Worm (Caenorhabditis elegans) whole organism, L1 larva: Measurements from ENCODE around the gene dhs-6.

Source experiments
- C04F5.9 ChIP-seq: sonication (generic microtip); optimal IDR thresholded peaks from 2 replicates; lab custom pipeline; 2016; ENCODE audit warnings: missing genetic modification characterization, missing compliant biosample characterization
- C16A3.4 ChIP-seq: fragments of 150-350 bp; optimal IDR thresholded peaks from 2 replicates; lab custom pipeline; 2014; ENCODE audit warnings: missing biosample characterization, missing genetic modification characterization
- Y116A8C.19 ChIP-seq: sonication (generic microtip); optimal IDR thresholded peaks from 2 replicates; lab custom pipeline; 2016; ENCODE audit warnings: missing compliant biosample characterization, missing genetic modification characterization, borderline replicate concordance
- aha-1 ChIP-seq: fragments of 150-350 bp; optimal IDR thresholded peaks from 2 replicates; lab custom pipeline; 2014; ENCODE audit warnings: missing biosample characterization, missing genetic modification characterization
- alr-1 ChIP-seq: fragments of 200-800 bp; sonication (Bioruptor generic); optimal IDR thresholded peaks from 2 replicates; lab custom pipeline; 2018; ENCODE audit warnings: borderline replicate concordance, mild to moderate bottlenecking, missing genetic modification characterization, missing compliant biosample characterization
- ceh-63 ChIP-seq: fragments of 200-800 bp; sonication (Bioruptor generic); optimal IDR thresholded peaks from 2 replicates; lab custom pipeline; 2018; ENCODE audit warnings: mild to moderate bottlenecking, missing genetic modification characterization, missing compliant biosample characterization
- ceh-8 ChIP-seq: fragments of 200-800 bp; sonication (Bioruptor generic); optimal IDR thresholded peaks from 2 replicates; lab custom pipeline; 2018; ENCODE audit warnings: mild to moderate bottlenecking, missing genetic modification characterization, moderate library complexity, missing compliant biosample characterization
- ceh-82 ChIP-seq, 3 experiments: fragments of 150-350 bp in 1 of 3; sonication (generic microtip) in 2 of 3; optimal IDR thresholded peaks; 2 replicates each; lab custom pipeline; 2014 to 2017; ENCODE audit warnings: missing biosample characterization in 3 of 3, missing genetic modification characterization in 3 of 3
- ceh-88 ChIP-seq: fragments of 200-800 bp; sonication (Bioruptor generic); IDR thresholded peaks from 2 replicates; pipeline ENCODE4 v1.3.6; 2022; ENCODE audit warnings: missing genetic modification characterization, missing compliant biosample characterization
- ces-1 ChIP-seq: fragments of 150-350 bp; optimal IDR thresholded peaks from 2 replicates; lab custom pipeline; 2014; ENCODE audit warnings: missing biosample characterization, missing genetic modification reagents, missing genetic modification characterization
- dsc-1 ChIP-seq: sonication (generic microtip); optimal IDR thresholded peaks from 2 replicates; lab custom pipeline; 2016; ENCODE audit warnings: mild to moderate bottlenecking, missing genetic modification characterization, missing compliant biosample characterization
- efl-1 ChIP-seq, 4 experiments: fragments of 150-350 bp; optimal IDR thresholded peaks in 3 of 4; peaks in 1 of 4; 1 replicate in 1 of 4; 2 replicates in 3 of 4; lab custom pipeline; 2014; ENCODE audit warnings: missing biosample characterization in 2 of 4, missing genetic modification characterization in 2 of 4, missing genetic modification reagents in 2 of 4
- efl-3 ChIP-seq: fragments of 200-800 bp; sonication (Bioruptor generic); optimal IDR thresholded peaks from 2 replicates; lab custom pipeline; 2018; ENCODE audit warnings: mild to moderate bottlenecking, missing genetic modification characterization, missing compliant biosample characterization
- egl-13 ChIP-seq: sonication (generic microtip); optimal IDR thresholded peaks from 2 replicates; lab custom pipeline; 2016; ENCODE audit warnings: missing genotype, missing genetic modification reagents, missing genetic modification characterization, missing compliant biosample characterization
- egl-27 ChIP-seq, 2 experiments: fragments of 150-350 bp in 1 of 2; sonication (generic microtip); optimal IDR thresholded peaks; 3 replicates each; lab custom pipeline; 2017 to 2018; ENCODE audit warnings: missing biosample characterization in 2 of 2, missing genetic modification characterization in 2 of 2, missing genetic modification reagents in 2 of 2
- ets-5 ChIP-seq: fragments of 200-800 bp; sonication (Bioruptor generic); IDR thresholded peaks from 2 replicates; pipeline ENCODE4 v1.3.6; 2022; ENCODE audit warnings: missing genetic modification characterization, missing compliant biosample characterization
- fkh-10 ChIP-seq: sonication (generic microtip); optimal IDR thresholded peaks from 2 replicates; lab custom pipeline; 2017; ENCODE audit warnings: missing biosample characterization, missing genetic modification reagents, missing genetic modification characterization
- fos-1 ChIP-seq: fragments of 150-350 bp; optimal IDR thresholded peaks from 2 replicates; lab custom pipeline; 2014; ENCODE audit warnings: missing biosample characterization, missing genetic modification characterization
- hlh-17 ChIP-seq: fragments of 200-800 bp; sonication (Bioruptor generic); optimal IDR thresholded peaks from 2 replicates; lab custom pipeline; 2018; ENCODE audit warnings: missing genetic modification characterization, mild to moderate bottlenecking, missing compliant biosample characterization, moderate library complexity, borderline replicate concordance
- hlh-4 ChIP-seq: sonication (generic microtip); optimal IDR thresholded peaks from 2 replicates; lab custom pipeline; 2016; ENCODE audit warnings: mild to moderate bottlenecking, missing genetic modification characterization, missing compliant biosample characterization
- irx-1 ChIP-seq: sonication (generic microtip); optimal IDR thresholded peaks from 2 replicates; lab custom pipeline; 2016; ENCODE audit warnings: missing genetic modification characterization, missing compliant biosample characterization
- isw-1 ChIP-seq: fragments of 200-800 bp; sonication (Bioruptor generic); IDR thresholded peaks from 2 replicates; pipeline ENCODE4 v1.3.6; 2022; ENCODE audit warnings: missing genetic modification characterization, missing compliant biosample characterization
- lin-13 ChIP-seq: fragments of 150-350 bp; optimal IDR thresholded peaks from 2 replicates; lab custom pipeline; 2014; ENCODE audit warnings: missing biosample characterization, missing genetic modification reagents, missing genetic modification characterization
- lin-14 ChIP-seq: fragments of 200-800 bp; sonication (Bioruptor generic); optimal IDR thresholded peaks from 2 replicates; lab custom pipeline; 2018; ENCODE audit warnings: mild to moderate bottlenecking, missing genetic modification characterization, moderate library complexity, missing compliant biosample characterization
- lin-15B ChIP-seq: fragments of 150-350 bp; sonication (generic microtip); optimal IDR thresholded peaks from 3 replicates; lab custom pipeline; 2014; ENCODE audit warnings: missing biosample characterization, missing genetic modification characterization
- lin-35 ChIP-seq, 2 experiments: fragments of 150-350 bp; optimal IDR thresholded peaks; 2 replicates each; lab custom pipeline; 2014; ENCODE audit warnings: missing biosample characterization in 2 of 2, missing genetic modification characterization in 2 of 2, missing genetic modification reagents in 2 of 2
- mdl-1 ChIP-seq, 2 experiments: fragments of 150-350 bp; optimal IDR thresholded peaks; 2 replicates each; lab custom pipeline; 2014 to 2017; ENCODE audit warnings: missing biosample characterization in 2 of 2, missing genetic modification characterization in 2 of 2, inconsistent platforms in 1 of 2
- mef-2 ChIP-seq: fragments of 150-350 bp; optimal IDR thresholded peaks from 2 replicates; lab custom pipeline; 2014; ENCODE audit warnings: missing biosample characterization, missing genetic modification characterization
- nhr-12 ChIP-seq: sonication (generic microtip); optimal IDR thresholded peaks from 2 replicates; lab custom pipeline; 2017; ENCODE audit warnings: missing biosample characterization, missing genetic modification characterization
- nhr-19 ChIP-seq: fragments of 200-800 bp; sonication (Bioruptor generic); conservative IDR thresholded peaks from 2 replicates; pipeline ENCODE4 v1.3.6; 2022; ENCODE audit warnings: missing genetic modification characterization, missing compliant biosample characterization
- nhr-28 ChIP-seq: fragments of 150-350 bp; optimal IDR thresholded peaks from 2 replicates; lab custom pipeline; 2014; ENCODE audit warnings: missing biosample characterization, missing genetic modification characterization
- nhr-71 ChIP-seq: sonication (generic microtip); optimal IDR thresholded peaks from 2 replicates; lab custom pipeline; 2016; ENCODE audit warnings: mild to moderate bottlenecking, missing genetic modification characterization, moderate library complexity, missing compliant biosample characterization
- nhr-77 ChIP-seq: fragments of 150-350 bp; optimal IDR thresholded peaks from 2 replicates; lab custom pipeline; 2014; ENCODE audit warnings: missing biosample characterization, missing genetic modification characterization
- nhr-84 ChIP-seq: sonication (generic microtip); optimal IDR thresholded peaks from 2 replicates; lab custom pipeline; 2017; ENCODE audit warnings: missing biosample characterization, missing genetic modification characterization
- nhr-90 ChIP-seq: sonication (generic microtip); optimal IDR thresholded peaks from 2 replicates; lab custom pipeline; 2016; ENCODE audit warnings: mild to moderate bottlenecking, missing genetic modification characterization, missing compliant biosample characterization; ENCODE audit not compliant: poor library complexity
- pag-3 ChIP-seq: sonication (generic microtip); optimal IDR thresholded peaks from 2 replicates; lab custom pipeline; 2017; ENCODE audit warnings: missing genetic modification characterization, mild to moderate bottlenecking, missing compliant biosample characterization, antibody characterized with exemption, borderline replicate concordance; ENCODE audit not compliant: insufficient read depth
- pax-3 ChIP-seq: fragments of 200-800 bp; sonication (Bioruptor generic); optimal IDR thresholded peaks from 2 replicates; lab custom pipeline; 2018; ENCODE audit warnings: mild to moderate bottlenecking, missing genetic modification characterization, moderate library complexity, missing compliant biosample characterization
- rnt-1 ChIP-seq: sonication (generic microtip); optimal IDR thresholded peaks from 2 replicates; lab custom pipeline; 2016; ENCODE audit warnings: mild to moderate bottlenecking, missing genetic modification characterization, moderate library complexity, missing compliant biosample characterization
- snu-23 ChIP-seq: sonication (generic microtip); optimal IDR thresholded peaks from 2 replicates; lab custom pipeline; 2016; ENCODE audit warnings: missing genetic modification characterization, missing compliant biosample characterization
- sup-37 ChIP-seq: fragments of 200-800 bp; sonication (Bioruptor generic); optimal IDR thresholded peaks from 2 replicates; lab custom pipeline; 2018; ENCODE audit warnings: mild to moderate bottlenecking, missing genetic modification characterization, missing compliant biosample characterization
- swsn-7 ChIP-seq: sonication (generic microtip); optimal IDR thresholded peaks from 2 replicates; lab custom pipeline; 2016; ENCODE audit warnings: missing genetic modification characterization, missing compliant biosample characterization
- tbx-2 ChIP-seq: sonication (generic microtip); optimal IDR thresholded peaks from 2 replicates; lab custom pipeline; 2016; ENCODE audit warnings: missing genetic modification characterization, missing compliant biosample characterization
- unc-130 ChIP-seq: fragments of 150-350 bp; optimal IDR thresholded peaks from 2 replicates; lab custom pipeline; 2017; ENCODE audit warnings: missing biosample characterization, missing genetic modification characterization, inconsistent platforms
- unc-62 ChIP-seq: fragments of 150-350 bp; optimal IDR thresholded peaks from 2 replicates; lab custom pipeline; 2014; ENCODE audit warnings: missing biosample characterization, missing genetic modification reagents, missing genetic modification characterization
- unc-86 ChIP-seq: sonication (generic microtip); optimal IDR thresholded peaks from 2 replicates; lab custom pipeline; 2016; ENCODE audit warnings: missing genetic modification characterization, missing compliant biosample characterization
- unc-98 ChIP-seq: fragments of 200-800 bp; sonication (Bioruptor generic); IDR thresholded peaks from 2 replicates; pipeline ENCODE4 v1.3.6; 2022; ENCODE audit warnings: missing genetic modification characterization, missing compliant biosample characterization
- vab-15 ChIP-seq: sonication (generic microtip); optimal IDR thresholded peaks from 2 replicates; lab custom pipeline; 2017; ENCODE audit warnings: missing genotype, mild to moderate bottlenecking, missing genetic modification characterization, missing compliant biosample characterization
- zip-4 ChIP-seq: fragments of 200-800 bp; sonication (Bioruptor generic); optimal IDR thresholded peaks from 2 replicates; lab custom pipeline; 2018; ENCODE audit warnings: mild to moderate bottlenecking, missing genetic modification characterization, moderate library complexity, missing compliant biosample characterization
- ztf-11 ChIP-seq, 2 experiments: sonication (generic microtip); optimal IDR thresholded peaks; 2 replicates each; lab custom pipeline; 2016 to 2017; ENCODE audit warnings: missing genetic modification characterization in 2 of 2, missing biosample characterization in 1 of 2, missing compliant biosample characterization in 1 of 2
- ztf-4 ChIP-seq: fragments of 150-350 bp; optimal IDR thresholded peaks from 2 replicates; lab custom pipeline; 2014; ENCODE audit warnings: missing biosample characterization, missing genetic modification characterization

Gene dhs-6

DNA sequence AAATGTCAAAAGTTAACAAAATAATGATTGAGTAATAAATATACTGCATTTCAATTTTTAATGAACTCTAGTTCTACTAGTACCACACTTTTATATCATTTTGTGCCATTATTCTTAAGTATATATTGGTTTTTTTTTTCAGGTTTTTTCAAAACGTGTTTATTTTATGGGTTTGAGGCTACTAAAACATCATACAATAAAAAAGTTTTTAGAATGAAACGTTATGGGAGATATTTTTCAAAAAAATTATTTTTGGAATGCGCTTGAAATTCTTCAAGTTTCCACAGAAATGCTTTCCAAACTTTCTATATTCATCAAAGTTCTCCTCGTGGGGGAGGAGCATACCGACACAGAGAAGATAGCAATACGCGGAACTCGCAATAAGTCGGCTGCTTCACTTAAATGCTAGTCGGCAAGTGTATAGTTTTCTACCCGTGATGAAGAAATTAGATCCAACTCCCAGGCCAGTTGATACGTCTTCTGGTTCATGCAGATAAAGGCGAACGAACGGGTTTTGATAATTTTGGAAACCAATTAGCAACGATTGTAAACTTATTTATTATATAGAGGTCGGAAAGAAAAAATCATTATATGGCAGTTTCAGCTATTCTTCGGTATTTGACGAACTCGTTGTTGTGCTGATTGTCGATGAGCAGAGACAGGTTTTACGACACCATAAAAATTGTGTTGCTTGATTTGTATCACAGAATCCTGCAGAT lies 19.6 kb downstream of the dhs-6 start, which contains the start of gene C17G10.10 (continued):
- TF ChIP-seq nhr-71 (tag; lab: Kevin White, UChicago) (peak; percentile 89), snu-23 (peak; percentile 86), isw-1 (GFP tag; lab: Robert Waterston, UW) (no peak; the same call in 1 of the 2 replicates), alr-1 (tag; lab: Kevin White, UChicago) (no peak), ces-1 (no peak), ceh-88 (GFP tag; lab: Robert Waterston, UW) (no peak), egl-13 (tag; lab: Kevin White, UChicago) (peak; percentile 6), lin-13 (GFP tag; lab: Kevin White, UChicago) (peak; percentile 57), sup-37 (GFP tag; lab: Kevin White, UChicago) (peak; percentile 75), rnt-1 (tag; lab: Kevin White, UChicago) (peak; percentile 92), pag-3 (no peak), unc-130 (peak; percentile 60), irx-1 (tag; lab: Kevin White, UChicago) (peak; percentile 63), nhr-77 (tag; lab: Kevin White, UChicago) (peak; percentile 52), efl-3 (GFP tag; lab: Kevin White, UChicago) (peak; percentile 4), fos-1 (tag; lab: Kevin White, UChicago) (peak; percentile 65), ztf-4 (tag; lab: Kevin White, UChicago) (peak; percentile 73), lin-15B (tag; lab: Kevin White, UChicago) (no peak), unc-86 (tag; lab: Kevin White, UChicago) (peak; percentile 11), unc-98 (GFP tag; lab: Robert Waterston, UW) (no peak), dsc-1 (tag; lab: Kevin White, UChicago) (peak; percentile 77), hlh-17 (GFP tag; lab: Kevin White, UChicago) (peak; percentile 59), efl-1 (optimal IDR thresholded peaks at IDR 0.05; lab: Kevin White, UChicago) (peak; percentile 50 to 73), efl-1 (GFP tag; optimal IDR thresholded peaks at IDR 0.05 in 1 of 2; lab: Kevin White, UChicago) (peak; percentile 49 to 96), C04F5.9 (tag; lab: Kevin White, UChicago) (peak; percentile 30), nhr-90 (peak; percentile 93), pax-3 (peak; percentile 19), lin-14 (peak; percentile 82), mdl-1 (tag; optimal IDR thresholded peaks at IDR 0.05; lab: Kevin White, UChicago) (peak in 1 of 2 experiments; percentile 82), ets-5 (GFP tag; lab: Robert Waterston, UW) (no peak), nhr-84 (no peak), mef-2 (tag; lab: Kevin White, UChicago) (no peak), unc-62 (GFP tag; lab: Kevin White, UChicago) (no peak), Y116A8C.19 (no peak), hlh-4 (tag; lab: Kevin White, UChicago) (no peak), swsn-7 (tag; lab: Kevin White, UChicago) (peak; percentile 83), ztf-11 (tag; optimal IDR thresholded peaks at IDR 0.05; lab: Kevin White, UChicago) (no peak), nhr-28 (tag; lab: Kevin White, UChicago) (no peak), egl-27 (tag; optimal IDR thresholded peaks at IDR 0.05; lab: Kevin White, UChicago) (no peak), lin-35 (GFP tag; optimal IDR thresholded peaks at IDR 0.05; lab: Kevin White, UChicago) (peak; percentile 34 to 76), nhr-19 (peak; percentile 88), vab-15 (tag; lab: Kevin White, UChicago) (no peak), C16A3.4 (peak; percentile 45), tbx-2 (tag; lab: Kevin White, UChicago) (peak; percentile 73), ceh-63 (no peak), ceh-8 (GFP tag; lab: Kevin White, UChicago) (no peak), nhr-12 (tag; lab: Kevin White, UChicago) (no peak), aha-1 (tag; lab: Kevin White, UChicago) (no peak), ceh-82 (tag; optimal IDR thresholded peaks at IDR 0.05; lab: Kevin White, UChicago) (peak; percentile 62 to 76 (median 67)), fkh-10 (GFP tag; lab: Kevin White, UChicago) (no peak), zip-4 (GFP tag; lab: Kevin White, UChicago) (peak; percentile 43)
